Worm (Caenorhabditis elegans) whole organism, L4 larva: ENCODE results near the gene B0334.13.

Experiments
- ZK546.5 ChIP-seq, 2 experiments: sonication (generic microtip); optimal IDR thresholded peaks; 2 replicates each; lab custom pipeline; 2017; ENCODE audit warnings: missing biosample characterization in 2 of 2, missing genetic modification characterization in 2 of 2
- nhr-41 ChIP-seq: fragments of 200-800 bp; sonication (Bioruptor generic); IDR thresholded peaks from 2 replicates; pipeline ENCODE4 v1.3.6; 2022; ENCODE audit warnings: missing genetic modification reagents, missing genetic modification characterization, missing compliant biosample characterization
- zag-1 ChIP-seq: fragments of 150-350 bp; optimal IDR thresholded peaks from 2 replicates; lab custom pipeline; 2014; ENCODE audit warnings: missing biosample characterization, missing genetic modification characterization

DNA sequence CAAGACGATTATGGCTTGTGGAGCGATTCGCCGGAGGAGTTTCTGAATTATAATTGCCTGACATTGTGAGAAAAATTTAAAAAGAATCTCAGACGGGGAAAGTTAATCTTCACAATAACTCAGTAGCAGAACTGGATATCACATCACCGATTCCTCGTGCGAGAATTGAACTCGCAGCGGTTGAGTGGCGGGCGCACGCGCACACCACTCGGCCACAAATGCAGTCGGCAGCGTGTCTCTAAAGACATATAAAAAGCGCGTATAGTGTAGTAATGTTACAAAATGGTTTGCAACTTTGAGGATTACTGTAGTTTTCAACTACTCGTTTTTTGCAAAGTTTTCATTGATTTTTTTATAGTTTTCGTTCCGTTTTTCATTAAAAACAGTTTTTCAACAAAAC is 3.5 kb upstream of the B0334.13 start:
- TF ChIP-seq ZK546.5 (tag; optimal IDR thresholded peaks at IDR 0.05; lab: Kevin White, UChicago) (no peak), nhr-41 (peak; percentile 95), zag-1 (tag; lab: Kevin White, UChicago) (no peak)
